Worm (Caenorhabditis elegans) whole organism, mixed stage, embryonic: ENCODE measurements around the gene nhr-210.

ENCODE experiments used
- M03D4.4 ChIP-seq: sonication (generic microtip); optimal IDR thresholded peaks from 2 replicates; lab custom pipeline; 2017; ENCODE audit warnings: mild to moderate bottlenecking, missing genetic modification characterization, missing compliant biosample characterization
- bed-3 ChIP-seq: fragments of 200-800 bp; sonication (Bioruptor generic); optimal IDR thresholded peaks from 3 replicates; lab custom pipeline; 2018; ENCODE audit warnings: mild to moderate bottlenecking, missing genetic modification characterization, moderate library complexity, missing compliant biosample characterization
- ceh-39 ChIP-seq: fragments of 150-350 bp; optimal IDR thresholded peaks from 2 replicates; lab custom pipeline; 2014; ENCODE audit warnings: missing biosample characterization, missing genetic modification characterization
- ceh-43 ChIP-seq: fragments of 200-800 bp; sonication (Bioruptor generic); optimal IDR thresholded peaks from 2 replicates; lab custom pipeline; 2018; ENCODE audit warnings: mild to moderate bottlenecking, missing genetic modification characterization, moderate library complexity, missing compliant biosample characterization
- ceh-83 ChIP-seq: fragments of 200-800 bp; sonication (Bioruptor generic); optimal IDR thresholded peaks from 2 replicates; lab custom pipeline; 2018; ENCODE audit warnings: mild to moderate bottlenecking, missing genetic modification characterization, missing compliant biosample characterization
- ces-1 ChIP-seq: fragments of 150-350 bp; optimal IDR thresholded peaks from 2 replicates; lab custom pipeline; 2014; ENCODE audit warnings: missing biosample characterization, missing genetic modification reagents, missing genetic modification characterization
- cnd-1 ChIP-seq: fragments of 200-800 bp; sonication (Bioruptor generic); optimal IDR thresholded peaks from 2 replicates; lab custom pipeline; 2018; ENCODE audit warnings: mild to moderate bottlenecking, missing genetic modification characterization, missing compliant biosample characterization
- drap-1 ChIP-seq: fragments of 200-800 bp; sonication (Bioruptor generic); optimal IDR thresholded peaks from 3 replicates; lab custom pipeline; 2018; ENCODE audit warnings: mild to moderate bottlenecking, missing genetic modification characterization, missing compliant biosample characterization
- elt-1 ChIP-seq: sonication (generic microtip); optimal IDR thresholded peaks from 2 replicates; lab custom pipeline; 2017; ENCODE audit warnings: missing genetic modification characterization, mild to moderate bottlenecking, missing compliant biosample characterization, antibody characterized with exemption, moderate library complexity, borderline replicate concordance; ENCODE audit not compliant: insufficient read depth
- elt-3 ChIP-seq: fragments of 150-350 bp; optimal IDR thresholded peaks from 2 replicates; lab custom pipeline; 2014; ENCODE audit warnings: missing biosample characterization, missing genetic modification characterization
- flh-1 ChIP-seq: fragments of 200-800 bp; sonication (Bioruptor generic); optimal IDR thresholded peaks from 2 replicates; lab custom pipeline; 2018; ENCODE audit warnings: mild to moderate bottlenecking, missing genetic modification characterization, moderate library complexity, missing compliant biosample characterization
- ham-2 ChIP-seq: fragments of 200-800 bp; sonication (Bioruptor generic); optimal IDR thresholded peaks from 2 replicates; lab custom pipeline; 2018; ENCODE audit warnings: mild to moderate bottlenecking, missing genetic modification characterization, missing compliant biosample characterization
- hlh-1 ChIP-seq: fragments of 150-350 bp; optimal IDR thresholded peaks from 2 replicates; lab custom pipeline; 2014; ENCODE audit warnings: missing biosample characterization, missing genetic modification reagents, missing genetic modification characterization
- lin-32 ChIP-seq: fragments of 200-800 bp; sonication (Bioruptor generic); optimal IDR thresholded peaks from 2 replicates; lab custom pipeline; 2018; ENCODE audit warnings: mild to moderate bottlenecking, missing genetic modification characterization, missing compliant biosample characterization
- lsy-2 ChIP-seq: fragments of 150-350 bp; optimal IDR thresholded peaks from 2 replicates; lab custom pipeline; 2014; ENCODE audit warnings: missing biosample characterization, missing genetic modification characterization
- mab-5 ChIP-seq: fragments of 150-350 bp; optimal IDR thresholded peaks from 2 replicates; lab custom pipeline; 2014; ENCODE audit warnings: missing biosample characterization, missing genetic modification characterization
- mep-1 ChIP-seq: fragments of 150-350 bp; optimal IDR thresholded peaks from 2 replicates; lab custom pipeline; 2017; ENCODE audit warnings: missing biosample characterization, missing genetic modification reagents, missing genetic modification characterization, inconsistent platforms
- nhr-12 ChIP-seq: fragments of 150-350 bp; optimal IDR thresholded peaks from 2 replicates; lab custom pipeline; 2014; ENCODE audit warnings: missing biosample characterization, missing genetic modification characterization
- nhr-2 ChIP-seq: fragments of 150-350 bp; optimal IDR thresholded peaks from 2 replicates; lab custom pipeline; 2014; ENCODE audit warnings: missing biosample characterization, missing genetic modification characterization
- nhr-237 ChIP-seq: fragments of 150-350 bp; optimal IDR thresholded peaks from 2 replicates; lab custom pipeline; 2014; ENCODE audit warnings: missing biosample characterization, missing genetic modification characterization
- nhr-28 ChIP-seq: fragments of 150-350 bp; optimal IDR thresholded peaks from 2 replicates; lab custom pipeline; 2014; ENCODE audit warnings: missing biosample characterization, missing genetic modification characterization
- nhr-76 ChIP-seq: sonication (generic microtip); optimal IDR thresholded peaks from 2 replicates; lab custom pipeline; 2017; ENCODE audit warnings: missing biosample characterization, missing genetic modification characterization
- pha-4 ChIP-seq: fragments of 150-350 bp; optimal IDR thresholded peaks from 2 replicates; lab custom pipeline; 2018; ENCODE audit warnings: missing biosample characterization, missing genetic modification reagents, missing genetic modification characterization
- sem-2 ChIP-seq: fragments of 200-800 bp; sonication (Bioruptor generic); optimal IDR thresholded peaks from 2 replicates; lab custom pipeline; 2018; ENCODE audit warnings: mild to moderate bottlenecking, missing genetic modification characterization, missing compliant biosample characterization
- snpc-4 ChIP-seq: fragments of 150-350 bp; optimal IDR thresholded peaks from 2 replicates; lab custom pipeline; 2014; ENCODE audit warnings: missing biosample characterization, missing genetic modification characterization
- sptf-1 ChIP-seq: sonication (generic microtip); optimal IDR thresholded peaks from 2 replicates; lab custom pipeline; 2017; ENCODE audit warnings: mild to moderate bottlenecking, missing genetic modification characterization, moderate library complexity, missing compliant biosample characterization
- tbx-8 ChIP-seq: fragments of 200-800 bp; sonication (Bioruptor generic); optimal IDR thresholded peaks from 2 replicates; lab custom pipeline; 2018; ENCODE audit warnings: mild to moderate bottlenecking, missing genetic modification characterization, moderate library complexity, missing compliant biosample characterization
- unc-120 ChIP-seq: sonication (generic microtip); optimal IDR thresholded peaks from 2 replicates; lab custom pipeline; 2017; ENCODE audit warnings: missing genetic modification characterization, missing compliant biosample characterization; ENCODE audit not compliant: poor library complexity, severe bottlenecking
- unc-62 ChIP-seq: fragments of 150-350 bp; optimal IDR thresholded peaks from 2 replicates; lab custom pipeline; 2014; ENCODE audit warnings: missing biosample characterization, missing genetic modification reagents, missing genetic modification characterization
- zip-8 ChIP-seq: fragments of 150-350 bp; optimal IDR thresholded peaks from 2 replicates; lab custom pipeline; 2014; ENCODE audit warnings: missing biosample characterization, missing genetic modification characterization
- ztf-11 ChIP-seq: fragments of 150-350 bp; optimal IDR thresholded peaks from 2 replicates; lab custom pipeline; 2014; ENCODE audit warnings: missing biosample characterization, missing genetic modification characterization

Gene nhr-210

DNA sequence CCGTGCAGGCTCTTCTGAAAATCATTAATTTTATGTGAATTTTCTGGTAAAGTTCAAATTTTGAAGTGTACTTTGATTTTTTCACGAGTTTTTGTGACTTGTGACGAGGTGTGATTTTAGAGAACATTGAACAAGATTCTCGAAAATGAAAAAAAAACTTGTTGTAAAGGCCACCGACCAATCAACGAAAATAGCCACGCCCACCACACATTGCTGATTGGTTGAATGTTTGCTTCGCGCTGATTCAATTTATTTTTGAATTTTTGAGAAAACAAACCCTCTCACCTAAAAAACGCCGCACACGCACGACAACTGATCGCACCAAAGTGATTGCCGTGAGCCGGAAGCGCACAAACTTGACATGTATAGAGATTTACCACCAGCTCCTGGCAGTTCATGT, 36.5 kb downstream of the nhr-210 start:
- TF ChIP-seq sem-2 (GFP tag; lab: Kevin White, UChicago) (no peak), unc-120 (no peak), elt-1 (tag; lab: Kevin White, UChicago) (no peak), nhr-12 (tag; lab: Kevin White, UChicago) (no peak), unc-62 (GFP tag; lab: Kevin White, UChicago) (no peak), tbx-8 (GFP tag; lab: Kevin White, UChicago) (no peak), M03D4.4 (tag; lab: Kevin White, UChicago) (no peak), nhr-2 (tag; lab: Kevin White, UChicago) (no peak), nhr-76 (no peak), lsy-2 (tag; lab: Kevin White, UChicago) (no peak), mab-5 (tag; lab: Kevin White, UChicago) (no peak), ztf-11 (no peak), flh-1 (no peak), zip-8 (tag; lab: Kevin White, UChicago) (no peak), ham-2 (GFP tag; lab: Kevin White, UChicago) (no peak), hlh-1 (no peak), ceh-39 (no peak), elt-3 (tag; lab: Kevin White, UChicago) (no peak), snpc-4 (tag; lab: Kevin White, UChicago) (no peak), ceh-43 (GFP tag; lab: Kevin White, UChicago) (no peak)

DNA sequence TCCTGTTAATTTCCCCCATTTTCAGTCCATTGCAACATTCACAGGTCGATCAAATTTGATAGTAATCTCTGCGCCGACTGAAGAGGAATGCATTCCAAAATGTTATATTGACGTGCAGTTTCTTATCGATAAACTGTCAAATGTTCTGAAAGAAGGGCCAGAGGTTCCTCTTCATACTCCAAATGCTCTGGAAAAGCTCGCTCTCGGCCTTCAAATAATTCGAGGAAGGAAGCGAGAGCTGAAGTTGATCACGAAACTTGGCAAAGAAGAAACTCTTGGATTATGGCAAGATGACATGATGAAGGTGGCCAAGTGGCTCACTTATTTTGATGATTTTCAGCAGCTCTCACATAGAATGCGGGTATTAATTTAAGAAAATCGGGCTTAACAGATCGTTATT, 40.3 kb downstream of the nhr-210 start:
- no peak for TF ChIP-seq cnd-1 (tag; lab: Kevin White, UChicago)
- no peak for TF ChIP-seq ceh-39
- no peak for TF ChIP-seq elt-1 (tag; lab: Kevin White, UChicago)
- no peak for TF ChIP-seq lin-32 (GFP tag; lab: Kevin White, UChicago)
- TF ChIP-seq nhr-237 (tag; lab: Kevin White, UChicago), result no peak
- TF ChIP-seq ces-1, result no peak
- no peak for TF ChIP-seq lsy-2 (tag; lab: Kevin White, UChicago)
- TF ChIP-seq mep-1, result no peak
- no peak for TF ChIP-seq ceh-83
- TF ChIP-seq zip-8 (tag; lab: Kevin White, UChicago), result no peak
- TF ChIP-seq M03D4.4 (tag; lab: Kevin White, UChicago), result no peak
- no peak for TF ChIP-seq mab-5 (tag; lab: Kevin White, UChicago)

DNA sequence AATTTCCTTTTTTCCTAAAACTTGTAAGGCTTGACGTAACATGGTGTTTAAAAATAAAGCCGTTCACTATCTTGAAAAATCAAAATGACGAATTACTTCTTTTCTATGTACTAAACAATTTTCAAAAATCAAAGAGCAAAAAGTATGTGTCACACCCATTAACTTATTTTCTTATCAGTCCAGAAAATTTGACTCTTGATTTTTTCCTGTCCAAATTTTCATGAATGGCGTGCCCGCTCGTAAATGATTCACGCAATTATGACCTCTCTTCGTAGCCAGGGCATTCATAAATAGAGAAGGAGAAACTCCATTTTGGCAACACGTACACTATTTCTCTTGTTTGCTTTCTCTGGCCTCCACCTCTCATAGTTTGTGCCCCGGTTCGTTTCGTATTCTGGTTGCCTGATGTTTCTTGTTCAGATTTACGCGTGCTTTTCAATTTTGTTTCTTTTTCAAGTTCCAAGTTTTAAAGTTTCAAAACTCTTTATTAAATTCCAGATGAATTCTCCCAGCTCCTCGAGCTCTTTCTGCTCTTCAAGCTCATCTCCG, 41.6 kb downstream of the nhr-210 start, which contains the start of gene nhr-55:
Gene nhr-55 (plus strand): TSS at position 499 of the 549 bp plus-strand sequence.
- no peak for TF ChIP-seq mep-1
- no peak for TF ChIP-seq lsy-2 (tag; lab: Kevin White, UChicago)
- TF ChIP-seq ceh-83, result no peak
- TF ChIP-seq drap-1 (GFP tag; lab: Kevin White, UChicago), result no peak
- no peak for TF ChIP-seq ces-1
- no peak for TF ChIP-seq sptf-1 (tag; lab: Kevin White, UChicago)
- no peak for TF ChIP-seq ceh-39
- no peak for TF ChIP-seq mab-5 (tag; lab: Kevin White, UChicago)
- no peak for TF ChIP-seq ham-2 (GFP tag; lab: Kevin White, UChicago)
- no peak for TF ChIP-seq unc-62 (GFP tag; lab: Kevin White, UChicago)
- no peak for TF ChIP-seq nhr-28
- no peak for TF ChIP-seq pha-4 (tag; lab: Kevin White, UChicago)
- TF ChIP-seq M03D4.4 (tag; lab: Kevin White, UChicago), result no peak
- no peak for TF ChIP-seq snpc-4 (tag; lab: Kevin White, UChicago)
- TF ChIP-seq ztf-11, result no peak
- TF ChIP-seq nhr-2 (tag; lab: Kevin White, UChicago), result no peak
- no peak for TF ChIP-seq sem-2 (GFP tag; lab: Kevin White, UChicago)
- no peak for TF ChIP-seq tbx-8 (GFP tag; lab: Kevin White, UChicago)

DNA sequence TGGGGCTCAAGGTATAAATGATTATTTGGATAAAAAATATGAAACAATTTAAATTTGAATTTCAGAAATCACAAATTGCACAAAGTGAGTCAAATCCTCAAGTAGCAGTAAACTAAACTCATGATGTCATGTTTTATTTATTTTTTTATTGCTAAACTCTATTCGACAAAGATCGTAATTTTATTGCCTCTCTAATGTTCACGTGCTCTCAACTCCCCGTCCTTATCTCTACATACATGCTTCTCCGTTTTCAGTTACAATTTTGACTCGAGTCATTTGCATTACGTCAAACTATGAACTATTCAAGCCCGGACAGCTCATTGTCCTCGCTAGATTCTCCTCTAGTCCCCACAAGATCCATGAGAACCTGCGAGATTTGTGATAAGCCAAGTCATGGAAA, 44.8 kb downstream of the nhr-210 start, which contains the start of gene nhr-99:
Gene nhr-99 (plus strand): TSS at position 263 of the 400 bp plus-strand sequence.
- TF ChIP-seq ces-1 (no peak), lin-32 (GFP tag; lab: Kevin White, UChicago) (no peak), ham-2 (GFP tag; lab: Kevin White, UChicago) (no peak), nhr-76 (no peak), sem-2 (GFP tag; lab: Kevin White, UChicago) (no peak), elt-3 (tag; lab: Kevin White, UChicago) (no peak), tbx-8 (GFP tag; lab: Kevin White, UChicago) (no peak)

DNA sequence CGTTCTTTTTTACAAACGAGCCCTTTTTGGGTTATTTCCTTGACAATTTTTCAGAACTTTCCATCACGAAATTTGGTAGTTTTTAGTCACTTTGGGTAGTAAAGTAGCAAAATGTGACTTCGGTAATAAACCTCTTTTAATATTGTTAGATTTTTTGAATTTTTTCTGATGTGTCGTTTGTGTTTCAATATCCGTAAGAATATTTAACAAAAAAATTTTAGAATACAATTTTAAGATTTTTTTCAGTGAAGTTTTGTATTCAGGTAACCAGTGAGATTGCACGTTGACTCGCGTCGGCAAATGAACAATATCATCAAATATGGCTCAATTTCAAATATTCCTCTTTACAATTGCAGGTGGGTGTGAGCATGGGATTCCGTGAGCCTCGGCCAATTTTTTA, 46.8 kb downstream of the nhr-210 start, which contains the start of gene srt-31:
Gene srt-31 (plus strand): TSS at position 301 of the 400 bp plus-strand sequence.
- no peak for TF ChIP-seq bed-3 (GFP tag; lab: Kevin White, UChicago)
- no peak for TF ChIP-seq nhr-12 (tag; lab: Kevin White, UChicago)
- no peak for TF ChIP-seq lsy-2 (tag; lab: Kevin White, UChicago)
- no peak for TF ChIP-seq mab-5 (tag; lab: Kevin White, UChicago)
- TF ChIP-seq nhr-28, result no peak
- TF ChIP-seq tbx-8 (GFP tag; lab: Kevin White, UChicago), result no peak
- no peak for TF ChIP-seq nhr-237 (tag; lab: Kevin White, UChicago)
- TF ChIP-seq lin-32 (GFP tag; lab: Kevin White, UChicago), result no peak
- TF ChIP-seq pha-4 (tag; lab: Kevin White, UChicago), result no peak
- TF ChIP-seq elt-1 (tag; lab: Kevin White, UChicago), result no peak
- no peak for TF ChIP-seq nhr-2 (tag; lab: Kevin White, UChicago)
- TF ChIP-seq, all 35 proteins: peak for 0
